Fruit fly (Drosophila melanogaster): ENCODE data around the gene CCHa1.

Gene CCHa1

dm6 chr3R:14059703-14060300 lies 36.8 kb downstream of the CCHa1 start:
- no peak for TF ChIP-seq Ets98B (GFP tag; IDR thresholded peaks at IDR 0.05)
- no peak for TF ChIP-seq CG12605 (GFP tag; IDR thresholded peaks at IDR 0.05)
- no peak for TF ChIP-seq fd96Ca (GFP tag; IDR thresholded peaks at IDR 0.05)
- no peak for TF ChIP-seq CG34367 (tag; optimal IDR thresholded peaks at IDR 0.05)
- no peak for TF ChIP-seq CG15710 (tag; optimal IDR thresholded peaks at IDR 0.05)
- TF ChIP-seq D1 (tag; optimal IDR thresholded peaks at IDR 0.05): no peak
- no peak for TF ChIP-seq Pif1B (GFP tag; optimal IDR thresholded peaks at IDR 0.05)
- TF ChIP-seq CG17806 (tag; optimal IDR thresholded peaks at IDR 0.05): no peak
- no peak for TF ChIP-seq CG13204 (GFP tag; optimal IDR thresholded peaks at IDR 0.05)
- no peak for TF ChIP-seq CG14655 (GFP tag; optimal IDR thresholded peaks at IDR 0.05)
- TF ChIP-seq CG9948 (tag; optimal IDR thresholded peaks at IDR 0.05): no peak
- TF ChIP-seq CG8301 (tag; optimal IDR thresholded peaks at IDR 0.05): no peak
- no peak for TF ChIP-seq CG32121 (GFP tag; IDR thresholded peaks at IDR 0.05)

dm6 chr3R:14058531-14059431 lies 37.9 kb downstream of the CCHa1 start:
- no peak for TF ChIP-seq fd96Ca (GFP tag; IDR thresholded peaks at IDR 0.05)
- no peak for TF ChIP-seq EcR (GFP tag; optimal IDR thresholded peaks at IDR 0.05)
- TF ChIP-seq D1 (tag; optimal IDR thresholded peaks at IDR 0.05): no peak
- TF ChIP-seq CG14655 (GFP tag; optimal IDR thresholded peaks at IDR 0.05): no peak
- TF ChIP-seq CG9948 (tag; optimal IDR thresholded peaks at IDR 0.05): no peak
- no peak for TF ChIP-seq CG4496 (GFP tag; IDR thresholded peaks at IDR 0.05)
- TF ChIP-seq CG34367 (tag; optimal IDR thresholded peaks at IDR 0.05): no peak
- no peak for TF ChIP-seq Snoo (tag; optimal IDR thresholded peaks at IDR 0.05)
- no peak for TF ChIP-seq CG13204 (GFP tag; optimal IDR thresholded peaks at IDR 0.05)
- TF ChIP-seq CG32121 (GFP tag; IDR thresholded peaks at IDR 0.05): no peak

dm6 chr3R:14057132-14057855 lies 39.3 kb downstream of the CCHa1 start:
- 0 out of 2 replicates have a peak, but pooled peaks have one; percentile 28 for TF ChIP-seq CG12605 (GFP tag; IDR thresholded peaks at IDR 0.05)
- no peak for TF ChIP-seq D1 (tag; optimal IDR thresholded peaks at IDR 0.05)
- TF ChIP-seq EcR (GFP tag; optimal IDR thresholded peaks at IDR 0.05): no peak
- peak; percentile 57 for TF ChIP-seq Pif1B (GFP tag; optimal IDR thresholded peaks at IDR 0.05)

dm6 chr3R:14056320-14057053 lies 40.1 kb downstream of the CCHa1 start, which contains the start of gene foxo:
Gene foxo (plus strand): TSS chr3R:14056945.
- TF ChIP-seq EcR (GFP tag; optimal IDR thresholded peaks at IDR 0.05) (peak; percentile 43), fd96Ca (GFP tag; IDR thresholded peaks at IDR 0.05) (no peak; the same call in 1 of the 3 replicates), CG12605 (GFP tag; IDR thresholded peaks at IDR 0.05) (peak; percentile 62; the same call in 1 of the 2 replicates), CG9948 (tag; optimal IDR thresholded peaks at IDR 0.05) (peak; percentile 66), CG32121 (GFP tag; IDR thresholded peaks at IDR 0.05) (peak; percentile 60; the same call in 1 of the 2 replicates), CG8159 (tag; optimal IDR thresholded peaks at IDR 0.05) (peak; percentile 76), D1 (tag; optimal IDR thresholded peaks at IDR 0.05) (peak; percentile 69), gl (tag; optimal IDR thresholded peaks at IDR 0.05) (no peak), CG34367 (tag; optimal IDR thresholded peaks at IDR 0.05) (peak; percentile 47), rn (GFP tag; IDR thresholded peaks at IDR 0.05) (no peak), Pif1A (GFP tag; optimal IDR thresholded peaks at IDR 0.05) (peak; percentile 54), CG10348 (GFP tag; IDR thresholded peaks at IDR 0.05) (no peak), CG17806 (tag; optimal IDR thresholded peaks at IDR 0.05) (peak; percentile 66), CG14655 (GFP tag; optimal IDR thresholded peaks at IDR 0.05) (peak; percentile 70), CG15710 (tag; optimal IDR thresholded peaks at IDR 0.05) (peak; percentile 74), CG4496 (GFP tag; IDR thresholded peaks at IDR 0.05) (peak; percentile 70; the same call in 1 of the 3 replicates), Pif1B (GFP tag; optimal IDR thresholded peaks at IDR 0.05) (peak; percentile 43), CG8301 (tag; optimal IDR thresholded peaks at IDR 0.05) (peak; percentile 66), CG13204 (GFP tag; optimal IDR thresholded peaks at IDR 0.05) (peak; percentile 39), Snoo (tag; optimal IDR thresholded peaks at IDR 0.05) (peak; percentile 59), Ets98B (GFP tag; IDR thresholded peaks at IDR 0.05) (peak; percentile 43)

- TF ChIP-seq CG8301 (tag; optimal IDR thresholded peaks at IDR 0.05) (no peak), Ets98B (GFP tag; IDR thresholded peaks at IDR 0.05) (peak; percentile 37; the same call in 1 of the 2 replicates), fd96Ca (GFP tag; IDR thresholded peaks at IDR 0.05) (peak; percentile 71; the same call in 1 of the 3 replicates), CG32121 (GFP tag; IDR thresholded peaks at IDR 0.05) (0 out of 2 replicates have a peak, but pooled peaks have one; percentile 43), CG12605 (GFP tag; IDR thresholded peaks at IDR 0.05) (peak; percentile 34), rn (GFP tag; IDR thresholded peaks at IDR 0.05) (no peak), EcR (GFP tag; optimal IDR thresholded peaks at IDR 0.05) (peak; percentile 63)
These were observed 40.7 kb downstream of the CCHa1 start for dm6 chr3R:14055944-14056319.
